Fruit fly (Drosophila melanogaster): ENCODE data around the gene tj.

dm6 chr2L:19452535-19453317 is 11.3 kb upstream of the tj start:
- TF ChIP-seq CG8159 (tag; optimal IDR thresholded peaks at IDR 0.05) (peak; percentile 21), D1 (tag; optimal IDR thresholded peaks at IDR 0.05) (no peak), CG14655 (GFP tag; optimal IDR thresholded peaks at IDR 0.05) (peak; percentile 52), Pif1B (GFP tag; optimal IDR thresholded peaks at IDR 0.05) (no peak), CG12605 (GFP tag; IDR thresholded peaks at IDR 0.05) (peak; percentile 68), CG32121 (GFP tag; IDR thresholded peaks at IDR 0.05) (peak; percentile 57; the same call in 1 of the 2 replicates), EcR (GFP tag; optimal IDR thresholded peaks at IDR 0.05) (no peak)
